Fruit fly (Drosophila melanogaster) whole organism, embryonic: Measurements from ENCODE around the gene CG12012.

Experiments
- BtbVII ChIP-seq: fragments of 200-800 bp; sonication (Bioruptor generic); optimal IDR thresholded peaks from 3 replicates; lab custom pipeline; 2017; ENCODE audit warnings: missing biosample characterization, mild to moderate bottlenecking, missing genetic modification characterization
- CG10543 ChIP-seq: fragments of 200-800 bp; sonication (Bioruptor generic); optimal IDR thresholded peaks from 3 replicates; lab custom pipeline; 2017; ENCODE audit warnings: missing biosample characterization, mild to moderate bottlenecking, missing genetic modification characterization, moderate library complexity
- CG12769 ChIP-seq: fragments of 200-800 bp; sonication (Bioruptor generic); optimal IDR thresholded peaks from 2 replicates; lab custom pipeline; 2019; ENCODE audit warnings: missing biosample characterization, mild to moderate bottlenecking, missing genetic modification characterization, moderate library complexity
- CG14014 ChIP-seq: fragments of 200-800 bp; sonication (Bioruptor generic); IDR thresholded peaks from 2 replicates; pipeline ENCODE4 v1.3.6; 2022; ENCODE audit warnings: missing biosample characterization, missing genetic modification characterization
- CG14667 ChIP-seq: fragments of 200-800 bp; sonication (Bioruptor generic); IDR thresholded peaks from 2 replicates; pipeline ENCODE4 v1.3.6; 2022; ENCODE audit warnings: missing biosample characterization, missing genetic modification characterization
- CG16815 ChIP-seq: fragments of 200-800 bp; sonication (Bioruptor generic); optimal IDR thresholded peaks from 3 replicates; lab custom pipeline; 2017; ENCODE audit warnings: missing biosample characterization, mild to moderate bottlenecking, missing genetic modification characterization
- CG17359 ChIP-seq: fragments of 200-800 bp; sonication (Bioruptor generic); optimal IDR thresholded peaks from 3 replicates; lab custom pipeline; 2018; ENCODE audit warnings: missing biosample characterization, mild to moderate bottlenecking, missing genetic modification characterization, moderate library complexity
- CG18262 ChIP-seq: fragments of 200-800 bp; optimal IDR thresholded peaks from 3 replicates; lab custom pipeline; 2019; ENCODE audit warnings: missing biosample characterization, mild to moderate bottlenecking, missing genetic modification characterization, moderate library complexity
- CG2199 ChIP-seq: fragments of 200-800 bp; sonication (Bioruptor generic); IDR thresholded peaks from 3 replicates; pipeline ENCODE4 v1.3.6; 2022; ENCODE audit warnings: missing biosample characterization, missing genetic modification characterization
- CG2678 ChIP-seq: fragments of 200-800 bp; sonication (Bioruptor generic); optimal IDR thresholded peaks from 3 replicates; lab custom pipeline; 2019; ENCODE audit warnings: missing biosample characterization, mild to moderate bottlenecking, missing genetic modification characterization, moderate library complexity
- CG30403 ChIP-seq: fragments of 200-800 bp; sonication (Bioruptor generic); optimal IDR thresholded peaks from 3 replicates; lab custom pipeline; 2016; ENCODE audit warnings: missing biosample characterization, missing genetic modification characterization
- CG31441 ChIP-seq: fragments of 200-800 bp; sonication (Bioruptor generic); IDR thresholded peaks from 2 replicates; pipeline ENCODE4 v1.3.6; 2022; ENCODE audit warnings: missing biosample characterization, missing genetic modification characterization
- CG34376 ChIP-seq: fragments of 200-800 bp; sonication (Bioruptor generic); optimal IDR thresholded peaks from 2 replicates; lab custom pipeline; 2018; ENCODE audit warnings: missing biosample characterization, mild to moderate bottlenecking, missing genetic modification characterization
- CG8388 ChIP-seq: fragments of 200-800 bp; sonication (Bioruptor generic); optimal IDR thresholded peaks from 2 replicates; lab custom pipeline; 2019; ENCODE audit warnings: missing biosample characterization, mild to moderate bottlenecking, missing genetic modification characterization, moderate library complexity
- CG9727 ChIP-seq: fragments of 200-800 bp; sonication (Bioruptor generic); optimal IDR thresholded peaks from 3 replicates; lab custom pipeline; 2017; ENCODE audit warnings: missing biosample characterization, mild to moderate bottlenecking, missing genetic modification characterization
- CG9817 ChIP-seq: fragments of 200-800 bp; sonication (Bioruptor generic); optimal IDR thresholded peaks from 2 replicates; lab custom pipeline; 2018; ENCODE audit warnings: missing biosample characterization, mild to moderate bottlenecking, missing genetic modification characterization, moderate library complexity
- CG9932 ChIP-seq: fragments of 200-800 bp; sonication (Bioruptor generic); IDR thresholded peaks from 2 replicates; pipeline ENCODE4 v1.3.6; 2022; ENCODE audit warnings: missing biosample characterization, missing genetic modification characterization
- CoRest ChIP-seq: fragments of 200-800 bp; sonication (Bioruptor generic); optimal IDR thresholded peaks from 3 replicates; lab custom pipeline; 2018; ENCODE audit warnings: missing biosample characterization, mild to moderate bottlenecking, missing genetic modification characterization, moderate library complexity
- Dip3 ChIP-seq: fragments of 200-800 bp; sonication (Bioruptor generic); optimal IDR thresholded peaks from 3 replicates; lab custom pipeline; 2016; ENCODE audit warnings: missing biosample characterization, missing genetic modification characterization
- Dll ChIP-seq: fragments of 200-800 bp; sonication (Bioruptor generic); IDR thresholded peaks from 4 replicates; pipeline ENCODE4 v1.3.6; 2022; ENCODE audit warnings: missing biosample characterization, missing genetic modification characterization; ENCODE audit not compliant: partially characterized antibody
- Doc2 ChIP-seq: fragments of 200-800 bp; sonication (Bioruptor generic); IDR thresholded peaks from 2 replicates; pipeline ENCODE4 v1.3.6; 2022; ENCODE audit warnings: missing biosample characterization, missing genetic modification characterization
- GATAe ChIP-seq: fragments of 200-800 bp; sonication (Bioruptor generic); conservative IDR thresholded peaks from 2 replicates; pipeline ENCODE4 v1.3.6; 2022; ENCODE audit warnings: missing biosample characterization, missing genetic modification characterization
- Gug ChIP-seq: fragments of 200-800 bp; sonication (Bioruptor generic); IDR thresholded peaks from 4 replicates; pipeline ENCODE4 v1.3.6; 2022; ENCODE audit warnings: missing biosample characterization, missing genetic modification characterization
- HLH4C ChIP-seq: fragments of 200-800 bp; sonication (Bioruptor generic); IDR thresholded peaks from 3 replicates; pipeline ENCODE4 v1.3.6; 2022; ENCODE audit warnings: missing biosample characterization, missing genetic modification characterization; ENCODE audit not compliant: partially characterized antibody
- Hmx ChIP-seq: fragments of 200-800 bp; sonication (Bioruptor generic); optimal IDR thresholded peaks from 2 replicates; lab custom pipeline; 2016; ENCODE audit warnings: missing biosample characterization, missing genetic modification characterization
- Med ChIP-seq: fragments of 200-800 bp; sonication (Bioruptor generic); peaks from one replicate; lab custom pipeline; 2016; ENCODE audit warnings: missing biosample characterization, missing genetic modification characterization, mild to moderate bottlenecking, inconsistent platforms, moderate library complexity
- Meics ChIP-seq: fragments of 200-800 bp; sonication (Bioruptor generic); optimal IDR thresholded peaks from 2 replicates; lab custom pipeline; 2017; ENCODE audit warnings: missing biosample characterization, mild to moderate bottlenecking, missing genetic modification characterization
- Nf-YC ChIP-seq: fragments of 200-800 bp; optimal IDR thresholded peaks from 3 replicates; lab custom pipeline; 2019; ENCODE audit warnings: missing biosample characterization, mild to moderate bottlenecking, missing genetic modification characterization, moderate library complexity
- Pdp1 ChIP-seq, 2 experiments: fragments of 200-800 bp; sonication (Bioruptor generic); optimal IDR thresholded peaks; 3 replicates each; lab custom pipeline; 2016; ENCODE audit warnings: missing biosample characterization in 2 of 2, missing genetic modification characterization in 2 of 2, mild to moderate bottlenecking in 1 of 2, moderate library complexity in 1 of 2
- Vsx1 ChIP-seq: fragments of 200-800 bp; sonication (Bioruptor generic); optimal IDR thresholded peaks from 2 replicates; lab custom pipeline; 2017; ENCODE audit warnings: missing biosample characterization, mild to moderate bottlenecking, missing genetic modification characterization, missing genetic modification reagents
- ac ChIP-seq: fragments of 200-800 bp; sonication (Bioruptor generic); optimal IDR thresholded peaks from 3 replicates; lab custom pipeline; 2017; ENCODE audit warnings: missing biosample characterization, mild to moderate bottlenecking, missing genetic modification characterization
- chif ChIP-seq, 2 experiments: fragments of 200-800 bp; sonication (Bioruptor generic); optimal IDR thresholded peaks; 3 replicates each; lab custom pipeline; 2016; ENCODE audit warnings: missing biosample characterization in 2 of 2, missing genetic modification characterization in 2 of 2
- dan ChIP-seq: fragments of 200-800 bp; sonication (Bioruptor generic); IDR thresholded peaks from 2 replicates; pipeline ENCODE4 v1.3.6; 2022; ENCODE audit warnings: missing biosample characterization, missing genetic modification characterization
- exex ChIP-seq: fragments of 200-800 bp; sonication (Bioruptor generic); optimal IDR thresholded peaks from 4 replicates; lab custom pipeline; 2018; ENCODE audit warnings: missing biosample characterization, mild to moderate bottlenecking, missing genetic modification characterization, moderate library complexity
- fd96Cb ChIP-seq: fragments of 200-800 bp; sonication (Bioruptor generic); optimal IDR thresholded peaks from 2 replicates; lab custom pipeline; 2018; ENCODE audit warnings: missing biosample characterization, mild to moderate bottlenecking, missing genetic modification characterization, moderate library complexity
- gem ChIP-seq: fragments of 200-800 bp; sonication (Bioruptor generic); optimal IDR thresholded peaks from 2 replicates; lab custom pipeline; 2019; ENCODE audit warnings: missing biosample characterization, mild to moderate bottlenecking, missing genetic modification characterization, moderate library complexity
- grn ChIP-seq: fragments of 200-800 bp; sonication (Bioruptor generic); optimal IDR thresholded peaks from 3 replicates; lab custom pipeline; 2017; ENCODE audit warnings: missing biosample characterization, missing genetic modification characterization
- lab ChIP-seq: fragments of 200-800 bp; sonication (Bioruptor generic); optimal IDR thresholded peaks from 3 replicates; lab custom pipeline; 2017; ENCODE audit warnings: missing biosample characterization, missing genetic modification characterization, mild to moderate bottlenecking, moderate library complexity, missing genetic modification reagents
- mirr ChIP-seq: fragments of 200-800 bp; sonication (Bioruptor generic); optimal IDR thresholded peaks from 3 replicates; lab custom pipeline; 2018; ENCODE audit warnings: missing biosample characterization, mild to moderate bottlenecking, missing genetic modification characterization
- onecut ChIP-seq: fragments of 200-800 bp; sonication (Bioruptor generic); IDR thresholded peaks from 2 replicates; pipeline ENCODE4 v1.3.6; 2022; ENCODE audit warnings: missing biosample characterization, missing genetic modification characterization
- otp ChIP-seq: fragments of 200-800 bp; sonication (Bioruptor generic); IDR thresholded peaks from 3 replicates; pipeline ENCODE4, ENCODE4 v1.3.6; 2022; ENCODE audit warnings: missing biosample characterization, missing genetic modification characterization
- sd ChIP-seq: fragments of 200-800 bp; sonication (Bioruptor generic); optimal IDR thresholded peaks from 3 replicates; lab custom pipeline; 2018; ENCODE audit warnings: missing biosample characterization, mild to moderate bottlenecking, missing genetic modification characterization, moderate library complexity
- sens-2 ChIP-seq: fragments of 200-800 bp; sonication (Bioruptor generic); IDR thresholded peaks from 2 replicates; pipeline ENCODE4 v1.3.6; 2022; ENCODE audit warnings: missing biosample characterization, missing genetic modification characterization
- slbo ChIP-seq: fragments of 200-800 bp; sonication (Bioruptor generic); IDR thresholded peaks from 2 replicates; pipeline ENCODE4 v1.3.6; 2022; ENCODE audit warnings: missing biosample characterization, missing genetic modification characterization
- sob ChIP-seq: fragments of 200-800 bp; sonication (Bioruptor generic); IDR thresholded peaks from 2 replicates; pipeline ENCODE4 v1.3.6; 2022; ENCODE audit warnings: missing biosample characterization, missing genetic modification characterization
- trem ChIP-seq: fragments of 200-800 bp; optimal IDR thresholded peaks from 3 replicates; lab custom pipeline; 2019; ENCODE audit warnings: missing biosample characterization, mild to moderate bottlenecking, missing genetic modification characterization, moderate library complexity
- wdn ChIP-seq: fragments of 200-800 bp; sonication (Bioruptor generic); IDR thresholded peaks from 2 replicates; pipeline ENCODE4 v1.3.6; 2022; ENCODE audit warnings: missing biosample characterization, missing genetic modification characterization

CG12012 gene

DNA sequence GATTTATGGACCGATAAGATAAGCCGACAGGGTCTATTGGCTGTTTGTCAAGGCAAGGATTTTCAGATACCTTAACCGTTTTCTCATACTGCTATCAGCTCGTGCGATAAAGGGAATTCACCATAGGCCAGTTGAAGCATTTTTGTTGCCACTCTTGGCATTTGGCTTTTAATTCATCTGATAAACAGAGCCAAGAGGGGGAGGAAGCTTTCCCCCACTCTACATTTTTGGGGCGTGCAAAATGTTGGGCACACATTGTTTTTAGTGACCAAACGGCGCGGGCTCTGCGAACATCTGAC, 26.8 kb upstream of the CG12012 start:
- no peak for TF ChIP-seq CG2199 (GFP tag; lab: Robert Waterston, UW)
- TF ChIP-seq Nf-YC (tag; lab: Kevin White, UChicago): peak; percentile 8
- TF ChIP-seq Med (GFP tag; lab: Kevin White, UChicago): peak; percentile 20
- no peak for TF ChIP-seq gem
- TF ChIP-seq BtbVII: peak; percentile 30
- no peak for TF ChIP-seq Dll (GFP tag; lab: Robert Waterston, UW)
- no peak for TF ChIP-seq CG16815 (GFP tag; lab: Kevin White, UChicago)
- no peak for TF ChIP-seq otp (GFP tag; lab: Robert Waterston, UW)
- TF ChIP-seq CG8388 (GFP tag; lab: Kevin White, UChicago): no peak
- TF ChIP-seq CG31441: no peak
- peak; percentile 61 for TF ChIP-seq grn (GFP tag; lab: Kevin White, UChicago)
- TF ChIP-seq exex (tag; lab: Kevin White, UChicago): peak; percentile 87
- no peak for TF ChIP-seq fd96Cb (tag; lab: Kevin White, UChicago)
- TF ChIP-seq GATAe (GFP tag; lab: Robert Waterston, UW): peak; percentile 72
- peak; percentile 62 for TF ChIP-seq mirr (GFP tag; lab: Kevin White, UChicago)
- TF ChIP-seq Gug (GFP tag; lab: Robert Waterston, UW): no peak
- no peak for TF ChIP-seq Dip3 (GFP tag; lab: Kevin White, UChicago)
- peak; percentile 94 for TF ChIP-seq CG34376 (GFP tag; lab: Kevin White, UChicago)
- peak; percentile 8 for TF ChIP-seq CG10543 (GFP tag; lab: Kevin White, UChicago)
- no peak for TF ChIP-seq CG30403 (GFP tag; lab: Kevin White, UChicago)
- TF ChIP-seq lab (GFP tag; lab: Kevin White, UChicago): peak; percentile 5

DNA sequence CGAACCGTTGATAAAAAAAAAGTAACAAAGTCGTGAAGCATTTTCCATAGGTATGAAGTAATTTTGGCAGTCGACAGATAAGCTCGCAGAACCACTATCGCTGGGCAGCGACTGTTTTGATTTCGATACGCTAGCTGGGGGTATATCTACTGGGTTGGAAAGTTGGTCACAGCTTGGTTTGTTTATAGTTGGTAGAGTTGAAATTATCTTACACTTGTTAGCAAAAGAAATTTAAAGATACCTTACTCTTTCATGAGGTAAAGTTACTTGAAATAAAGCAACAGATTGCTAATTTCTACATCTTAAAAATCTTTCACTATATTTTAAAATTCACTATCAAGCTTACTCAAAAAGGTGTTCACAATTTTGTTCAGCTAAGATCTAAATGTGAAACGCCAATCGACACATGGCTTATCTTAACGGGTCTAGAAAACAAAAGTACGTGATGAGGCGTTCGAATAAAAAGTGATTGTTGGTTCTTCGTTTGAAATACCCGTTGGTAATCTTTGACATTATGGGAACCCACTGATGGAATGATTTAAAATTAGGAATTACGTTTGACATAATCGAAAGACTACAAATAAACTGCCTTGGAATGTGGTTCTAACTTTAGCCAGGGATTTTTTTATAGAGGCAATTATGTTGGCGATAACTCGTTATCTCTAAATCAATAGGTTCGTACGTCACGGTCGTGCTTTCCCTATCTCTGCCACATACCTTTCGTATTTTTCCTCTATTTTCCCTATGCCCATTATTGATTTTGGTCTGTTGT, 25.8 kb upstream of the CG12012 start:
- peak; percentile 10 for TF ChIP-seq CG12769
- peak in 1 of 2 experiments; percentile 43 for TF ChIP-seq Pdp1 (GFP tag; optimal IDR thresholded peaks at IDR 0.05; lab: Kevin White, UChicago)
- peak; percentile 31 for TF ChIP-seq CG17359 (tag; lab: Kevin White, UChicago)
- peak; percentile 50 for TF ChIP-seq CG2678 (tag; lab: Kevin White, UChicago)
- no peak for TF ChIP-seq CG14667 (GFP tag; lab: Robert Waterston, UW)
- peak; percentile 62 for TF ChIP-seq Vsx1 (GFP tag; lab: Kevin White, UChicago)
- TF ChIP-seq CG14014 (GFP tag; lab: Robert Waterston, UW): 0 out of 2 replicates have a peak, but pooled peaks have one; percentile 14
- TF ChIP-seq HLH4C (GFP tag; lab: Robert Waterston, UW): no peak
- TF ChIP-seq CG9817: peak; percentile 11
- TF ChIP-seq Hmx (GFP tag; lab: Kevin White, UChicago): no peak
- TF ChIP-seq grn (GFP tag; lab: Kevin White, UChicago): peak; percentile 72
- no peak for TF ChIP-seq trem
- TF ChIP-seq Dll (GFP tag; lab: Robert Waterston, UW): no peak
- TF ChIP-seq ac: no peak
- TF ChIP-seq slbo (GFP tag; lab: Robert Waterston, UW): 0 out of 2 replicates have a peak, but pooled peaks have one; percentile 26
- no peak for TF ChIP-seq chif (GFP tag; optimal IDR thresholded peaks at IDR 0.05; lab: Kevin White, UChicago)
- TF ChIP-seq dan (GFP tag; lab: Robert Waterston, UW): no peak
- TF ChIP-seq CG30403 (GFP tag; lab: Kevin White, UChicago): peak; percentile 15
- 0 out of 2 replicates have a peak, but pooled peaks have one; percentile 9 for TF ChIP-seq sob (GFP tag; lab: Robert Waterston, UW)
- 0 out of 2 replicates have a peak, but pooled peaks have one; percentile 9 for TF ChIP-seq wdn (GFP tag; lab: Robert Waterston, UW)
- no peak for TF ChIP-seq CG18262 (tag; lab: Kevin White, UChicago)
- no peak for TF ChIP-seq Doc2 (GFP tag; lab: Robert Waterston, UW)
- peak; percentile 40 for TF ChIP-seq Meics
- peak; percentile 12 for TF ChIP-seq CoRest (tag; lab: Kevin White, UChicago)
- 0 out of 2 replicates have a peak, but pooled peaks have one; percentile 7 for TF ChIP-seq CG9932 (GFP tag; lab: Robert Waterston, UW)
- TF ChIP-seq sens-2 (GFP tag; lab: Robert Waterston, UW): peak; percentile 50; the same call in 1 of the 2 replicates
- TF ChIP-seq CG9727: peak; percentile 0
- TF ChIP-seq sd (tag; lab: Kevin White, UChicago): peak; percentile 95
- TF ChIP-seq onecut (GFP tag; lab: Robert Waterston, UW): peak; percentile 27; the same call in 1 of the 2 replicates
